Worm (Caenorhabditis elegans) whole organism, L1 larva: ENCODE data around the gene F49H6.17.

Experiments
- aha-1 ChIP-seq: fragments of 150-350 bp; optimal IDR thresholded peaks from 2 replicates; lab custom pipeline; 2014; ENCODE audit warnings: missing biosample characterization, missing genetic modification characterization
- alr-1 ChIP-seq: fragments of 200-800 bp; sonication (Bioruptor generic); optimal IDR thresholded peaks from 2 replicates; lab custom pipeline; 2018; ENCODE audit warnings: borderline replicate concordance, mild to moderate bottlenecking, missing genetic modification characterization, missing compliant biosample characterization
- aly-2 ChIP-seq: fragments of 150-350 bp; optimal IDR thresholded peaks from 2 replicates; lab custom pipeline; 2014; ENCODE audit warnings: missing biosample characterization, missing genetic modification characterization
- dpl-1 ChIP-seq, 3 experiments: fragments of 150-350 bp in 2 of 3; sonication (generic microtip) in 1 of 3; optimal IDR thresholded peaks; 2 replicates each; lab custom pipeline; 2014 to 2017; ENCODE audit warnings: missing biosample characterization in 3 of 3, missing genetic modification characterization in 3 of 3, missing genetic modification reagents in 3 of 3
- hpl-2 ChIP-seq: fragments of 150-350 bp; optimal IDR thresholded peaks from 2 replicates; lab custom pipeline; 2014; ENCODE audit warnings: missing biosample characterization, missing genetic modification reagents, missing genetic modification characterization
- lin-15B ChIP-seq: fragments of 150-350 bp; sonication (generic microtip); optimal IDR thresholded peaks from 3 replicates; lab custom pipeline; 2014; ENCODE audit warnings: missing biosample characterization, missing genetic modification characterization
- mef-2 ChIP-seq: fragments of 150-350 bp; optimal IDR thresholded peaks from 2 replicates; lab custom pipeline; 2014; ENCODE audit warnings: missing biosample characterization, missing genetic modification characterization
- mep-1 ChIP-seq: fragments of 150-350 bp; optimal IDR thresholded peaks from 2 replicates; lab custom pipeline; 2014; ENCODE audit warnings: missing biosample characterization, missing genetic modification characterization
- nhr-12 ChIP-seq: sonication (generic microtip); optimal IDR thresholded peaks from 2 replicates; lab custom pipeline; 2017; ENCODE audit warnings: missing biosample characterization, missing genetic modification characterization
- pqm-1 ChIP-seq: sonication (generic microtip); optimal IDR thresholded peaks from 3 replicates; lab custom pipeline; 2017; ENCODE audit warnings: missing biosample characterization, missing genetic modification characterization
- rnt-1 ChIP-seq: sonication (generic microtip); optimal IDR thresholded peaks from 2 replicates; lab custom pipeline; 2016; ENCODE audit warnings: mild to moderate bottlenecking, missing genetic modification characterization, moderate library complexity, missing compliant biosample characterization
- unc-30 ChIP-seq: sonication (generic microtip); optimal IDR thresholded peaks from 2 replicates; lab custom pipeline; 2017; ENCODE audit warnings: missing biosample characterization, missing genetic modification characterization
- zag-1 ChIP-seq: fragments of 150-350 bp; optimal IDR thresholded peaks from 2 replicates; lab custom pipeline; 2014; ENCODE audit warnings: missing biosample characterization, missing genetic modification characterization

ce11 chrV:17014050-17014449, 5.7 kb upstream of the F49H6.17 start, which contains the start of gene clc-13:
- TF ChIP-seq aly-2 (tag; lab: Kevin White, UChicago) (no peak), rnt-1 (tag; lab: Kevin White, UChicago) (no peak), pqm-1 (tag; lab: Kevin White, UChicago) (no peak), hpl-2 (GFP tag; lab: Kevin White, UChicago) (no peak), alr-1 (no peak), mef-2 (tag; lab: Kevin White, UChicago) (no peak), zag-1 (tag; lab: Kevin White, UChicago) (no peak), aha-1 (no peak), lin-15B (tag; lab: Kevin White, UChicago) (no peak), mep-1 (tag; lab: Kevin White, UChicago) (no peak), unc-30 (tag; lab: Kevin White, UChicago) (no peak), dpl-1 (GFP tag; optimal IDR thresholded peaks at IDR 0.05; lab: Kevin White, UChicago) (no peak), nhr-12 (no peak)
